Fruit fly (Drosophila melanogaster) whole organism, embryonic: ENCODE measurements around the gene Plap.
A peak's percentile ranks its signal among the peaks of the same experiment; 100 is the strongest.

Experiments used
- Asciz ChIP-seq: fragments of 200-800 bp; sonication (Bioruptor generic); optimal IDR thresholded peaks from 2 replicates; lab custom pipeline; 2017; ENCODE audit warnings: missing biosample characterization, mild to moderate bottlenecking, missing genetic modification characterization, missing genetic modification reagents
- Bgb ChIP-seq: fragments of 200-800 bp; sonication (Bioruptor generic); IDR thresholded peaks from 2 replicates; pipeline ENCODE4 v1.3.6; 2022; ENCODE audit warnings: missing biosample characterization, missing genetic modification characterization; ENCODE audit not compliant: partially characterized antibody
- C15 ChIP-seq: fragments of 200-800 bp; sonication (Bioruptor generic); IDR thresholded peaks from 3 replicates; pipeline ENCODE4 v1.3.6; 2022; ENCODE audit warnings: missing biosample characterization, missing genetic modification characterization
- CG1024 ChIP-seq: fragments of 200-800 bp; sonication (Bioruptor generic); IDR thresholded peaks from 2 replicates; pipeline ENCODE4 v1.3.6; 2022; ENCODE audit warnings: missing biosample characterization, missing genetic modification characterization
- CG10543 ChIP-seq: fragments of 200-800 bp; sonication (Bioruptor generic); optimal IDR thresholded peaks from 3 replicates; lab custom pipeline; 2017; ENCODE audit warnings: missing biosample characterization, mild to moderate bottlenecking, missing genetic modification characterization, moderate library complexity
- CG10565 ChIP-seq: fragments of 200-800 bp; sonication (Bioruptor generic); optimal IDR thresholded peaks from 3 replicates; lab custom pipeline; 2016; ENCODE audit warnings: missing biosample characterization, mild to moderate bottlenecking, missing genetic modification characterization
- CG11247 ChIP-seq: fragments of 200-800 bp; sonication (Bioruptor generic); IDR thresholded peaks from 2 replicates; pipeline ENCODE4 v1.3.6; 2022; ENCODE audit warnings: missing biosample characterization, missing genetic modification characterization
- CG11696 ChIP-seq: fragments of 200-800 bp; sonication (Bioruptor generic); IDR thresholded peaks from 2 replicates; pipeline ENCODE4 v1.3.6; 2022; ENCODE audit warnings: missing biosample characterization, missing genetic modification characterization
- CG13775 ChIP-seq: fragments of 200-800 bp; sonication (Bioruptor generic); optimal IDR thresholded peaks from 3 replicates; lab custom pipeline; 2017; ENCODE audit warnings: missing biosample characterization, mild to moderate bottlenecking, missing genetic modification characterization
- CG15696 ChIP-seq: fragments of 200-800 bp; sonication (Bioruptor generic); optimal IDR thresholded peaks from 2 replicates; lab custom pipeline; 2019; ENCODE audit warnings: missing biosample characterization, mild to moderate bottlenecking, missing genetic modification characterization, moderate library complexity
- CG1603 ChIP-seq: fragments of 200-800 bp; sonication (Bioruptor generic); optimal IDR thresholded peaks from 2 replicates; lab custom pipeline; 2019; ENCODE audit warnings: missing biosample characterization, mild to moderate bottlenecking, missing genetic modification characterization, moderate library complexity
- CG16779 ChIP-seq: fragments of 200-800 bp; sonication (Bioruptor generic); IDR thresholded peaks from 2 replicates; pipeline ENCODE4 v1.3.6; 2022; ENCODE audit warnings: missing biosample characterization, missing genetic modification characterization
- CG17359 ChIP-seq: fragments of 200-800 bp; sonication (Bioruptor generic); optimal IDR thresholded peaks from 3 replicates; lab custom pipeline; 2018; ENCODE audit warnings: missing biosample characterization, mild to moderate bottlenecking, missing genetic modification characterization, moderate library complexity
- CG17361 ChIP-seq: fragments of 200-800 bp; sonication (Bioruptor generic); IDR thresholded peaks from 3 replicates; pipeline ENCODE4 v1.3.6; 2022; ENCODE audit warnings: missing biosample characterization, missing genetic modification characterization
- CG2678 ChIP-seq: fragments of 200-800 bp; sonication (Bioruptor generic); optimal IDR thresholded peaks from 3 replicates; lab custom pipeline; 2019; ENCODE audit warnings: missing biosample characterization, mild to moderate bottlenecking, missing genetic modification characterization, moderate library complexity
- CG3163 ChIP-seq: fragments of 200-800 bp; sonication (Bioruptor generic); optimal IDR thresholded peaks from 3 replicates; lab custom pipeline; 2016; ENCODE audit warnings: missing biosample characterization, missing genetic modification characterization
- CG32532 ChIP-seq: fragments of 200-800 bp; sonication (Bioruptor generic); IDR thresholded peaks from 2 replicates; pipeline ENCODE4 v1.3.6; 2022; ENCODE audit warnings: missing biosample characterization, missing genetic modification characterization
- CG34376 ChIP-seq: fragments of 200-800 bp; sonication (Bioruptor generic); optimal IDR thresholded peaks from 2 replicates; lab custom pipeline; 2018; ENCODE audit warnings: missing biosample characterization, mild to moderate bottlenecking, missing genetic modification characterization
- CG4424 ChIP-seq: fragments of 200-800 bp; sonication (Bioruptor generic); optimal IDR thresholded peaks from 3 replicates; lab custom pipeline; 2016; ENCODE audit warnings: missing biosample characterization, missing genetic modification characterization
- CG6854 ChIP-seq: fragments of 200-800 bp; sonication (Bioruptor generic); optimal IDR thresholded peaks from 3 replicates; lab custom pipeline; 2017; ENCODE audit warnings: missing biosample characterization, mild to moderate bottlenecking, missing genetic modification characterization
- CG8290 ChIP-seq, 3 experiments: fragments of 200-800 bp; sonication (Bioruptor generic); optimal IDR thresholded peaks; 2 replicates each; lab custom pipeline; 2016 to 2019; ENCODE audit warnings: missing biosample characterization in 3 of 3, missing genetic modification characterization in 3 of 3, mild to moderate bottlenecking in 2 of 3, moderate library complexity in 1 of 3
- CG8478 ChIP-seq: fragments of >200 bp; optimal IDR thresholded peaks from 2 replicates; lab custom pipeline; 2018
- Camta ChIP-seq: fragments of 200-800 bp; sonication (Bioruptor generic); optimal IDR thresholded peaks from 2 replicates; lab custom pipeline; 2016; ENCODE audit warnings: missing biosample characterization, missing genetic modification characterization
- D19A ChIP-seq: fragments of 200-800 bp; optimal IDR thresholded peaks from 3 replicates; lab custom pipeline; 2019; ENCODE audit warnings: missing biosample characterization, mild to moderate bottlenecking, missing genetic modification characterization, moderate library complexity
- Dbx ChIP-seq: fragments of 200-800 bp; sonication (Bioruptor generic); IDR thresholded peaks from 3 replicates; pipeline ENCODE4 v1.3.6; 2022; ENCODE audit warnings: missing biosample characterization, missing genetic modification characterization
- Dref ChIP-seq: fragments of 200-800 bp; sonication (Bioruptor generic); IDR thresholded peaks from 2 replicates; pipeline ENCODE4 v1.3.6; 2022; ENCODE audit warnings: missing biosample characterization, missing genetic modification characterization
- HmgZ ChIP-seq: fragments of 200-800 bp; sonication (Bioruptor generic); optimal IDR thresholded peaks from 2 replicates; lab custom pipeline; 2018; ENCODE audit warnings: missing biosample characterization, mild to moderate bottlenecking, missing genetic modification characterization
- MESR4 ChIP-seq: fragments of 200-800 bp; sonication (Bioruptor generic); optimal IDR thresholded peaks from 2 replicates; lab custom pipeline; 2018; ENCODE audit warnings: missing biosample characterization, mild to moderate bottlenecking, missing genetic modification characterization, moderate library complexity
- Myb ChIP-seq: fragments of 200-800 bp; sonication (Bioruptor generic); optimal IDR thresholded peaks from 2 replicates; lab custom pipeline; 2016; ENCODE audit warnings: missing biosample characterization, missing genetic modification characterization
- Pdp1 ChIP-seq, 2 experiments: fragments of 200-800 bp; sonication (Bioruptor generic); optimal IDR thresholded peaks; 3 replicates each; lab custom pipeline; 2016; ENCODE audit warnings: missing biosample characterization in 2 of 2, missing genetic modification characterization in 2 of 2, mild to moderate bottlenecking in 1 of 2, moderate library complexity in 1 of 2
- Poxn ChIP-seq: fragments of 200-800 bp; sonication (Bioruptor generic); IDR thresholded peaks from 2 replicates; pipeline ENCODE4 v1.3.6; 2022; ENCODE audit warnings: missing biosample characterization, missing genetic modification characterization
- Rfx ChIP-seq: fragments of 200-800 bp; sonication (Bioruptor generic); IDR thresholded peaks from 2 replicates; pipeline ENCODE4 v1.3.6; 2022; ENCODE audit warnings: missing biosample characterization, missing genetic modification characterization
- ash1 ChIP-seq: fragments of 200-800 bp; sonication (Bioruptor generic); optimal IDR thresholded peaks from 2 replicates; lab custom pipeline; 2018; ENCODE audit warnings: missing biosample characterization, mild to moderate bottlenecking, missing genetic modification characterization
- bbx ChIP-seq: fragments of 200-800 bp; sonication (Bioruptor generic); IDR thresholded peaks from 2 replicates; pipeline ENCODE4 v1.3.6; 2022; ENCODE audit warnings: missing biosample characterization, missing genetic modification characterization; ENCODE audit not compliant: partially characterized antibody
- btn ChIP-seq: fragments of 200-800 bp; sonication (Bioruptor generic); optimal IDR thresholded peaks from 2 replicates; lab custom pipeline; 2016; ENCODE audit warnings: missing biosample characterization, missing genetic modification characterization
- ci ChIP-seq: fragments of 200-800 bp; sonication (Bioruptor generic); IDR thresholded peaks from 3 replicates; pipeline ENCODE4 v1.3.6; 2022; ENCODE audit warnings: missing biosample characterization, missing genetic modification characterization
- dmrt11E ChIP-seq: fragments of 200-800 bp; sonication (Bioruptor generic); optimal IDR thresholded peaks from 3 replicates; lab custom pipeline; 2018; ENCODE audit warnings: missing biosample characterization, mild to moderate bottlenecking, missing genetic modification characterization, moderate library complexity
- dysf ChIP-seq: fragments of 200-800 bp; sonication (Bioruptor generic); IDR thresholded peaks from 3 replicates; pipeline ENCODE4 v1.3.6; 2022; ENCODE audit warnings: missing biosample characterization, missing genetic modification characterization
- exex ChIP-seq: fragments of 200-800 bp; sonication (Bioruptor generic); optimal IDR thresholded peaks from 4 replicates; lab custom pipeline; 2018; ENCODE audit warnings: missing biosample characterization, mild to moderate bottlenecking, missing genetic modification characterization, moderate library complexity
- her ChIP-seq: fragments of 200-800 bp; sonication (Bioruptor generic); optimal IDR thresholded peaks from 2 replicates; lab custom pipeline; 2016; ENCODE audit warnings: missing biosample characterization, missing genetic modification characterization
- lola ChIP-seq, 3 experiments: fragments of >200 bp in 2 of 3; fragments of 200-800 bp in 1 of 3; sonication (Bioruptor generic) in 1 of 3; optimal IDR thresholded peaks; 2 replicates each; lab custom pipeline; 2017 to 2019; ENCODE audit warnings: missing biosample characterization in 3 of 3, missing genetic modification characterization in 3 of 3, mild to moderate bottlenecking in 1 of 3, moderate library complexity in 1 of 3
- mirr ChIP-seq: fragments of 200-800 bp; sonication (Bioruptor generic); optimal IDR thresholded peaks from 3 replicates; lab custom pipeline; 2018; ENCODE audit warnings: missing biosample characterization, mild to moderate bottlenecking, missing genetic modification characterization
- nmo ChIP-seq: fragments of 200-800 bp; sonication (Bioruptor generic); optimal IDR thresholded peaks from 2 replicates; lab custom pipeline; 2018; ENCODE audit warnings: missing biosample characterization, mild to moderate bottlenecking, missing genetic modification characterization, moderate library complexity
- run ChIP-seq: fragments of 200-800 bp; sonication (Bioruptor generic); optimal IDR thresholded peaks from 3 replicates; lab custom pipeline; 2018; ENCODE audit warnings: missing biosample characterization, mild to moderate bottlenecking, missing genetic modification characterization
- so ChIP-seq: fragments of 200-800 bp; sonication (Bioruptor generic); IDR thresholded peaks from 3 replicates; pipeline ENCODE4 v1.3.6; 2022; ENCODE audit warnings: missing biosample characterization, missing genetic modification characterization
- sug ChIP-seq: fragments of 200-800 bp; optimal IDR thresholded peaks from 2 replicates; lab custom pipeline; 2019; ENCODE audit warnings: missing biosample characterization, mild to moderate bottlenecking, missing genetic modification characterization, moderate library complexity
- twi ChIP-seq: fragments of 200-800 bp; optimal IDR thresholded peaks from 2 replicates; lab custom pipeline; 2019; ENCODE audit warnings: missing biosample characterization, mild to moderate bottlenecking, missing genetic modification characterization, moderate library complexity
- unpg ChIP-seq: fragments of 200-800 bp; sonication (Bioruptor generic); optimal IDR thresholded peaks from 3 replicates; lab custom pipeline; 2018; ENCODE audit warnings: missing biosample characterization, mild to moderate bottlenecking, missing genetic modification characterization, moderate library complexity
- z ChIP-seq: fragments of 200-800 bp; sonication (Bioruptor generic); IDR thresholded peaks from 3 replicates; pipeline ENCODE4 v1.3.6; 2022; ENCODE audit warnings: missing biosample characterization, missing genetic modification characterization

Gene Plap

dm6 chr2L:1142730-1143281 is 27.4 kb downstream of the Plap start, which contains the start of gene MFS3 (continued):
- TF ChIP-seq CG17361 (GFP tag; lab: Robert Waterston, UW) = peak; percentile 22; the same call in 1 of the 3 replicates
- TF ChIP-seq Dbx (GFP tag; lab: Robert Waterston, UW) = peak; percentile 29; the same call in 2 of the 3 replicates
- TF ChIP-seq bbx (GFP tag; lab: Robert Waterston, UW) = peak; percentile 38; the same call in 1 of the 2 replicates
- TF ChIP-seq z (GFP tag; lab: Robert Waterston, UW) = 0 out of 3 replicates have a peak, but pooled peaks have one; percentile 12
- peak; percentile 4 for TF ChIP-seq HmgZ
- TF ChIP-seq MESR4 = no peak
- no peak for TF ChIP-seq run
- no peak for TF ChIP-seq lola (GFP tag; optimal IDR thresholded peaks at IDR 0.05; lab: Kevin White, UChicago)
- TF ChIP-seq dysf (GFP tag; lab: Robert Waterston, UW) = 0 out of 3 replicates have a peak, but pooled peaks have one; percentile 22
- no peak for TF ChIP-seq CG4424 (GFP tag; lab: Kevin White, UChicago)
- TF ChIP-seq unpg (GFP tag; lab: Kevin White, UChicago) = no peak
- peak; percentile 32 for TF ChIP-seq CG17359 (tag; lab: Kevin White, UChicago)
- TF ChIP-seq twi (tag; lab: Kevin White, UChicago) = no peak
- TF ChIP-seq CG10565 = no peak
- TF ChIP-seq CG2678 (tag; lab: Kevin White, UChicago) = peak; percentile 25
- TF ChIP-seq CG34376 (GFP tag; lab: Kevin White, UChicago) = peak; percentile 24
- TF ChIP-seq her (GFP tag; lab: Kevin White, UChicago) = peak; percentile 25
- no peak for TF ChIP-seq Asciz (GFP tag; lab: Kevin White, UChicago)
- peak; percentile 7 for TF ChIP-seq nmo (GFP tag; lab: Kevin White, UChicago)
- TF ChIP-seq C15 (GFP tag; lab: Robert Waterston, UW) = 0 out of 3 replicates have a peak, but pooled peaks have one; percentile 4
- TF ChIP-seq Myb (GFP tag; lab: Kevin White, UChicago) = peak; percentile 36
- TF ChIP-seq Poxn (GFP tag; lab: Robert Waterston, UW) = no peak
- peak in 1 of 2 experiments; percentile 28 for TF ChIP-seq Pdp1 (GFP tag; optimal IDR thresholded peaks at IDR 0.05; lab: Kevin White, UChicago)
- peak; percentile 19 for TF ChIP-seq CG3163 (GFP tag; lab: Kevin White, UChicago)
- TF ChIP-seq ci (GFP tag; lab: Robert Waterston, UW) = peak; percentile 54; the same call in 2 of the 3 replicates
- TF ChIP-seq exex (tag; lab: Kevin White, UChicago) = no peak
- TF ChIP-seq CG11696 (GFP tag; lab: Robert Waterston, UW) = no peak
- peak; percentile 71; the same call in 2 of the 3 replicates for TF ChIP-seq so (GFP tag; lab: Robert Waterston, UW)
- peak; percentile 2 for TF ChIP-seq CG13775 (GFP tag; lab: Kevin White, UChicago)
- peak; percentile 80 for TF ChIP-seq CG1603
- TF ChIP-seq CG1024 (GFP tag; lab: Robert Waterston, UW) = no peak
- no peak for TF ChIP-seq CG11247 (GFP tag; lab: Robert Waterston, UW)
- no peak for TF ChIP-seq CG16779 (GFP tag; lab: Robert Waterston, UW)
- TF ChIP-seq Rfx (GFP tag; lab: Robert Waterston, UW) = peak; percentile 26; the same call in 1 of the 2 replicates
- no peak for TF ChIP-seq ash1
- TF ChIP-seq D19A (tag; lab: Kevin White, UChicago) = peak; percentile 88
- TF ChIP-seq sug (tag; lab: Kevin White, UChicago) = peak; percentile 36
- no peak for TF ChIP-seq dmrt11E (tag; lab: Kevin White, UChicago)
- TF ChIP-seq Camta (GFP tag; lab: Kevin White, UChicago) = no peak
- TF ChIP-seq Bgb (GFP tag; lab: Robert Waterston, UW) = peak; percentile 26; the same call in 1 of the 2 replicates
- TF ChIP-seq CG8478 (lab: Kevin White, UChicago) = no peak
- peak; percentile 75 for TF ChIP-seq CG10543 (GFP tag; lab: Kevin White, UChicago)
- TF ChIP-seq CG15696 (tag; lab: Kevin White, UChicago) = no peak
- TF ChIP-seq CG6854 (GFP tag; lab: Kevin White, UChicago) = no peak
- TF ChIP-seq Dref (GFP tag; lab: Robert Waterston, UW) = 0 out of 2 replicates have a peak, but pooled peaks have one; percentile 29
- no peak for TF ChIP-seq CG8290 (GFP tag; optimal IDR thresholded peaks at IDR 0.05; lab: Kevin White, UChicago)
- peak in 1 of 2 experiments; percentile 67 for TF ChIP-seq CG8290 (tag; optimal IDR thresholded peaks at IDR 0.05; lab: Kevin White, UChicago)
- TF ChIP-seq CG32532 (GFP tag; lab: Robert Waterston, UW) = peak; percentile 13; the same call in 1 of the 2 replicates
- peak; percentile 11 for TF ChIP-seq mirr
- TF ChIP-seq btn (GFP tag; lab: Kevin White, UChicago) = no peak
